Fruit fly (Drosophila melanogaster): ENCODE data around the gene CG14147.

DNA sequence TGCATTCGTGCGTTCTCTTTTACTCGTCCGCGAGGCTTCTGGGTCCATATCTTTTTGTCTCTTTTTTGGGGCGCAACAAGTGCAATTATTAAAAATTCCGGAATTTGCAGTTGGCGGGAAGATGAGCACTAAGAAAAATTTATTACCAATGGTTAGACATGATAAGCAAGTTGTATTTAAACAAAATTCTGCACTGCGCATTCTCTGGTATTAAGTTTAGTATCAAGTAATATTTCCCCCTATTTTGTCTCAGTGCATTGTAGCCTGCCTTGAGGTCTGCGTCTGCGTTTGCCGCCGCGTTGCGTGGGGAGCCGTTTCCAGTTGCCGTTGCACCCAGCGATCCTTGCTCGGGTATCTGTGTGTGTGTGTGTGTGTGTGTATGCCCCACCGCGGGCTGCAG is 32.1 kb upstream of the CG14147 start:
- TF ChIP-seq CG8478 (optimal IDR thresholded peaks at IDR 0.05): no peak
- TF ChIP-seq usp (GFP tag; optimal IDR thresholded peaks at IDR 0.05): no peak
- TF ChIP-seq pan (optimal IDR thresholded peaks at IDR 0.05): no peak
- TF ChIP-seq EcR (GFP tag; optimal IDR thresholded peaks at IDR 0.05): no peak

Data from whole organism.